Worm (Caenorhabditis elegans): ENCODE results near the gene lin-32.

Gene lin-32

ce11 chrX:2237438-2237961 is 7.6 kb upstream of the lin-32 start, which contains the start of gene vha-15 (continued):
- TF ChIP-seq hlh-17 (GFP tag; optimal IDR thresholded peaks at IDR 0.05; ENCODE audit: borderline replicate concordance), result no peak
- peak; percentile 81 for TF ChIP-seq nhr-77 (tag; optimal IDR thresholded peaks at IDR 0.05)
- TF ChIP-seq ets-5 (GFP tag; IDR thresholded peaks at IDR 0.05), result no peak
- peak; percentile 61 for TF ChIP-seq nhr-19 (GFP tag; conservative IDR thresholded peaks at IDR 0.05)
- peak; percentile 72 for TF ChIP-seq nhr-11 (tag; optimal IDR thresholded peaks at IDR 0.05)
- TF ChIP-seq egl-13 (tag; optimal IDR thresholded peaks at IDR 0.05), result no peak
- TF ChIP-seq pax-3 (tag; optimal IDR thresholded peaks at IDR 0.05), result no peak
- no peak for TF ChIP-seq unc-62 (GFP tag; optimal IDR thresholded peaks at IDR 0.05)
- no peak for TF ChIP-seq fkh-4 (tag; optimal IDR thresholded peaks at IDR 0.05; ENCODE audit: borderline replicate concordance)
- peak; percentile 28 for TF ChIP-seq lir-3 (tag; optimal IDR thresholded peaks at IDR 0.05; ENCODE audit: poor library complexity)
- peak; percentile 75 for TF ChIP-seq blmp-1 (tag; optimal IDR thresholded peaks at IDR 0.05)
- peak; percentile 83 for TF ChIP-seq swsn-7 (tag; optimal IDR thresholded peaks at IDR 0.05)
- TF ChIP-seq snu-23 (GFP tag; optimal IDR thresholded peaks at IDR 0.05), result peak; percentile 92
- TF ChIP-seq aha-1 (tag; optimal IDR thresholded peaks at IDR 0.05), result no peak
- TF ChIP-seq unc-30 (tag; optimal IDR thresholded peaks at IDR 0.05), result no peak
- TF ChIP-seq snpc-4 (tag; optimal IDR thresholded peaks at IDR 0.05), result no peak
- peak; percentile 81 for TF ChIP-seq nhr-47 (tag; optimal IDR thresholded peaks at IDR 0.05)
- peak; percentile 47 for TF ChIP-seq ztf-4 (tag; optimal IDR thresholded peaks at IDR 0.05)
- TF ChIP-seq pag-3 (tag; optimal IDR thresholded peaks at IDR 0.05; ENCODE audit: borderline replicate concordance, insufficient read depth), result no peak
- TF ChIP-seq skn-1 (tag; optimal IDR thresholded peaks at IDR 0.05), result peak; percentile 97
- TF ChIP-seq mep-1 (tag; optimal IDR thresholded peaks at IDR 0.05), result peak; percentile 89
- TF ChIP-seq lin-14 (GFP tag; optimal IDR thresholded peaks at IDR 0.05), result peak; percentile 91
- TF ChIP-seq dpl-1 (GFP tag; optimal IDR thresholded peaks at IDR 0.05), result peak; percentile 44 to 57 (median 45)
- peak; percentile 61 to 90 (median 82) for TF ChIP-seq ceh-82 (tag; optimal IDR thresholded peaks at IDR 0.05)
- TF ChIP-seq C04F5.9 (tag; optimal IDR thresholded peaks at IDR 0.05), result no peak
- TF ChIP-seq hlh-4 (tag; optimal IDR thresholded peaks at IDR 0.05), result no peak
- TF ChIP-seq egl-27 (tag; optimal IDR thresholded peaks at IDR 0.05), result no peak
- no peak for TF ChIP-seq nhr-28 (tag; optimal IDR thresholded peaks at IDR 0.05)
- TF ChIP-seq fkh-10 (GFP tag; optimal IDR thresholded peaks at IDR 0.05), result peak; percentile 69
- TF ChIP-seq elt-3 (tag; optimal IDR thresholded peaks at IDR 0.05), result peak in 2 of 6 experiments; percentile 36 to 60
- TF ChIP-seq F16B12.6 (tag; optimal IDR thresholded peaks at IDR 0.05), result peak; percentile 51

ce11 chrX:2233929-2234328 is 4.0 kb upstream of the lin-32 start, which contains the start of gene T14F9.2:
Gene T14F9.2, plus strand, starts transcription at chrX:2234324.
- TF ChIP-seq mab-9 (GFP tag; IDR thresholded peaks at IDR 0.05) (no peak), zag-1 (tag; optimal IDR thresholded peaks at IDR 0.05) (no peak), ama-1 (optimal IDR thresholded peaks at IDR 0.05) (no peak), nhr-76 (tag; optimal IDR thresholded peaks at IDR 0.05) (no peak), sup-37 (GFP tag; optimal IDR thresholded peaks at IDR 0.05) (no peak), lin-14 (GFP tag; optimal IDR thresholded peaks at IDR 0.05) (no peak), tbx-2 (tag; optimal IDR thresholded peaks at IDR 0.05) (peak; percentile 45), sox-4 (tag; optimal IDR thresholded peaks at IDR 0.05) (no peak), fkh-10 (GFP tag; optimal IDR thresholded peaks at IDR 0.05) (no peak), nhr-19 (GFP tag; conservative IDR thresholded peaks at IDR 0.05) (no peak; the same call in 1 of the 2 replicates), ets-5 (GFP tag; IDR thresholded peaks at IDR 0.05) (no peak), pqm-1 (tag; optimal IDR thresholded peaks at IDR 0.05) (no peak), nhr-11 (tag; optimal IDR thresholded peaks at IDR 0.05) (no peak), swsn-7 (tag; optimal IDR thresholded peaks at IDR 0.05) (peak; percentile 42), fkh-8 (tag; optimal IDR thresholded peaks at IDR 0.05) (no peak), ces-1 (GFP tag; optimal IDR thresholded peaks at IDR 0.05) (no peak), C16A3.4 (tag; optimal IDR thresholded peaks at IDR 0.05) (no peak), tlp-1 (tag; optimal IDR thresholded peaks at IDR 0.05) (no peak), jun-1 (tag; optimal IDR thresholded peaks at IDR 0.05) (no peak), ztf-11 (tag; optimal IDR thresholded peaks at IDR 0.05) (no peak), lir-3 (tag; optimal IDR thresholded peaks at IDR 0.05; ENCODE audit: poor library complexity) (peak; percentile 3), ztf-4 (tag; optimal IDR thresholded peaks at IDR 0.05) (no peak), Y116A8C.19 (tag; optimal IDR thresholded peaks at IDR 0.05; ENCODE audit: borderline replicate concordance) (no peak), unc-86 (tag; optimal IDR thresholded peaks at IDR 0.05) (no peak), isw-1 (GFP tag; IDR thresholded peaks at IDR 0.05) (no peak), pag-3 (tag; optimal IDR thresholded peaks at IDR 0.05; ENCODE audit: borderline replicate concordance, insufficient read depth) (peak; percentile 55), C04F5.9 (tag; optimal IDR thresholded peaks at IDR 0.05) (peak; percentile 34), unc-62 (GFP tag; optimal IDR thresholded peaks at IDR 0.05) (no peak), nhr-237 (tag; optimal IDR thresholded peaks at IDR 0.05) (no peak), efl-1 (optimal IDR thresholded peaks at IDR 0.05) (peak; percentile 44 to 61), efl-1 (GFP tag; optimal IDR thresholded peaks at IDR 0.05 in 1 of 2) (peak; percentile 39 to 75), skn-1 (tag; optimal IDR thresholded peaks at IDR 0.05) (peak; percentile 89)

Measured in whole organism, L1 larva.